Worm (Caenorhabditis elegans): ENCODE data around the gene C25G4.7.

- TF ChIP-seq lin-13 (GFP tag; optimal IDR thresholded peaks at IDR 0.05) (no peak), ztf-11 (tag; optimal IDR thresholded peaks at IDR 0.05) (no peak), nhr-12 (tag; optimal IDR thresholded peaks at IDR 0.05) (no peak), nhr-11 (tag; optimal IDR thresholded peaks at IDR 0.05) (no peak), mef-2 (tag; optimal IDR thresholded peaks at IDR 0.05) (no peak), snu-23 (GFP tag; optimal IDR thresholded peaks at IDR 0.05) (no peak), aha-1 (tag; optimal IDR thresholded peaks at IDR 0.05) (no peak), aly-2 (tag; optimal IDR thresholded peaks at IDR 0.05) (no peak), nhr-77 (tag; optimal IDR thresholded peaks at IDR 0.05) (no peak), lin-15B (tag; optimal IDR thresholded peaks at IDR 0.05) (no peak), jun-1 (tag; optimal IDR thresholded peaks at IDR 0.05) (no peak), nhr-237 (tag; optimal IDR thresholded peaks at IDR 0.05) (no peak), elt-2 (tag; optimal IDR thresholded peaks at IDR 0.05) (no peak)
Observed at ce11 chrIV:12429504-12429903, 27.2 kb upstream of the C25G4.7 start.
